Worm (Caenorhabditis elegans) whole organism, young adult: ENCODE measurements around the gene srv-26.

Experiments used
- B0019.2 ChIP-seq: fragments of 200-800 bp; sonication (Bioruptor generic); conservative IDR thresholded peaks from 2 replicates; pipeline ENCODE4 v1.3.6; 2022; ENCODE audit warnings: missing genetic modification reagents, missing genetic modification characterization, missing compliant biosample characterization
- B0261.1 ChIP-seq: sonication (generic microtip); optimal IDR thresholded peaks from 2 replicates; lab custom pipeline; 2016; ENCODE audit warnings: mild to moderate bottlenecking, missing genetic modification characterization, moderate library complexity, missing compliant biosample characterization
- C17E4.6 ChIP-seq: fragments of 200-800 bp; sonication (Bioruptor generic); IDR thresholded peaks from 2 replicates; pipeline ENCODE4 v1.3.6; 2022; ENCODE audit warnings: missing genetic modification reagents, missing genetic modification characterization, missing compliant biosample characterization
- D2030.7 ChIP-seq: fragments of 200-800 bp; sonication (Bioruptor generic); IDR thresholded peaks from 2 replicates; pipeline ENCODE4 v1.3.6; 2022; ENCODE audit warnings: missing genetic modification reagents, missing genetic modification characterization, missing compliant biosample characterization
- F52B5.7 ChIP-seq: sonication (generic microtip); optimal IDR thresholded peaks from 2 replicates; lab custom pipeline; 2016; ENCODE audit warnings: mild to moderate bottlenecking, missing genetic modification characterization, missing compliant biosample characterization
- F57A8.1 ChIP-seq: fragments of 200-800 bp; sonication (Bioruptor generic); optimal IDR thresholded peaks from 2 replicates; lab custom pipeline; 2018; ENCODE audit warnings: mild to moderate bottlenecking, missing genetic modification characterization, moderate library complexity, missing compliant biosample characterization
- F57C9.4 ChIP-seq: sonication (generic microtip); optimal IDR thresholded peaks from 2 replicates; lab custom pipeline; 2017; ENCODE audit warnings: mild to moderate bottlenecking, missing genetic modification characterization, missing compliant biosample characterization
- K11D2.4 ChIP-seq: fragments of 200-800 bp; sonication (Bioruptor generic); IDR thresholded peaks from 2 replicates; pipeline ENCODE4 v1.3.6; 2022; ENCODE audit warnings: missing genetic modification reagents, missing genetic modification characterization, missing compliant biosample characterization
- T07F8.4 ChIP-seq: sonication (generic microtip); optimal IDR thresholded peaks from 2 replicates; lab custom pipeline; 2016; ENCODE audit warnings: mild to moderate bottlenecking, missing genetic modification characterization, moderate library complexity, missing compliant biosample characterization
- Y53G8AR.9 ChIP-seq: fragments of 200-800 bp; sonication (Bioruptor generic); conservative IDR thresholded peaks from 2 replicates; pipeline ENCODE4 v1.3.6; 2022; ENCODE audit warnings: missing genetic modification reagents, missing genetic modification characterization, missing compliant biosample characterization
- bed-2 ChIP-seq: fragments of 200-800 bp; sonication (Bioruptor generic); IDR thresholded peaks from 2 replicates; pipeline ENCODE4 v1.3.6; 2022; ENCODE audit warnings: missing genetic modification reagents, missing genetic modification characterization, missing compliant biosample characterization
- ceh-58 ChIP-seq: fragments of 200-800 bp; sonication (Bioruptor generic); IDR thresholded peaks from 2 replicates; pipeline ENCODE4 v1.3.6; 2022; ENCODE audit warnings: missing genetic modification characterization, missing compliant biosample characterization
- die-1 ChIP-seq: sonication (generic microtip); optimal IDR thresholded peaks from 2 replicates; lab custom pipeline; 2016; ENCODE audit warnings: missing genotype, mild to moderate bottlenecking, missing genetic modification characterization, missing compliant biosample characterization
- egrh-3 ChIP-seq: fragments of 200-800 bp; sonication (Bioruptor generic); IDR thresholded peaks from 2 replicates; pipeline ENCODE4 v1.3.6; 2022; ENCODE audit warnings: missing genetic modification reagents, missing genetic modification characterization, missing compliant biosample characterization
- ets-4 ChIP-seq: fragments of 200-800 bp; sonication (Bioruptor generic); optimal IDR thresholded peaks from 2 replicates; lab custom pipeline; 2018; ENCODE audit warnings: mild to moderate bottlenecking, missing genetic modification characterization, missing compliant biosample characterization
- fkh-3 ChIP-seq: sonication (generic microtip); optimal IDR thresholded peaks from 2 replicates; lab custom pipeline; 2016; ENCODE audit warnings: mild to moderate bottlenecking, missing genetic modification characterization, missing compliant biosample characterization
- hlh-26 ChIP-seq: fragments of 200-800 bp; sonication (Bioruptor generic); conservative IDR thresholded peaks from 2 replicates; pipeline ENCODE4 v1.3.6; 2022; ENCODE audit warnings: missing genetic modification reagents, missing genetic modification characterization, missing compliant biosample characterization
- hmg-1.2 ChIP-seq: fragments of 200-800 bp; sonication (Bioruptor generic); IDR thresholded peaks from 2 replicates; pipeline ENCODE4 v1.3.6; 2022; ENCODE audit warnings: missing genetic modification reagents, missing genetic modification characterization, missing compliant biosample characterization
- hsf-1 ChIP-seq: fragments of 200-800 bp; sonication (Bioruptor generic); IDR thresholded peaks from 2 replicates; pipeline ENCODE4 v1.3.6; 2022; ENCODE audit warnings: missing genetic modification reagents, missing genetic modification characterization, missing compliant biosample characterization
- let-607 ChIP-seq, 2 experiments: fragments of 200-800 bp in 1 of 2; sonication (Bioruptor generic) in 1 of 2; sonication (generic microtip) in 1 of 2; optimal IDR thresholded peaks; 2 replicates each; lab custom pipeline; 2016 to 2018; ENCODE audit warnings: mild to moderate bottlenecking in 2 of 2, missing compliant biosample characterization in 2 of 2, missing genetic modification characterization in 2 of 2, moderate library complexity in 2 of 2, missing genotype in 1 of 2
- lir-1 ChIP-seq: fragments of 200-800 bp; sonication (Bioruptor generic); conservative IDR thresholded peaks from 2 replicates; pipeline ENCODE4 v1.3.6; 2022; ENCODE audit warnings: missing genetic modification reagents, missing genetic modification characterization, missing compliant biosample characterization
- lsy-27 ChIP-seq: sonication (generic microtip); optimal IDR thresholded peaks from 2 replicates; lab custom pipeline; 2017; ENCODE audit warnings: missing genetic modification characterization, mild to moderate bottlenecking, missing compliant biosample characterization, antibody characterized with exemption, missing genotype, borderline replicate concordance; ENCODE audit not compliant: insufficient read depth
- madf-10 ChIP-seq: sonication (generic microtip); optimal IDR thresholded peaks from 2 replicates; lab custom pipeline; 2016; ENCODE audit warnings: mild to moderate bottlenecking, missing genetic modification characterization, missing compliant biosample characterization
- madf-3 ChIP-seq: fragments of 200-800 bp; sonication (Bioruptor generic); IDR thresholded peaks from 2 replicates; pipeline ENCODE4 v1.3.6; 2022; ENCODE audit warnings: missing genetic modification reagents, missing genetic modification characterization, missing compliant biosample characterization
- madf-8 ChIP-seq: fragments of 200-800 bp; sonication (Bioruptor generic); conservative IDR thresholded peaks from 2 replicates; pipeline ENCODE4 v1.3.6; 2022; ENCODE audit warnings: missing genetic modification reagents, missing genetic modification characterization, missing compliant biosample characterization
- mcd-1 ChIP-seq: fragments of 200-800 bp; sonication (Bioruptor generic); IDR thresholded peaks from 2 replicates; pipeline ENCODE4 v1.3.6; 2022; ENCODE audit warnings: missing genetic modification reagents, missing genetic modification characterization, missing compliant biosample characterization
- nfya-2 ChIP-seq: fragments of 200-800 bp; sonication (Bioruptor generic); IDR thresholded peaks from 2 replicates; pipeline ENCODE4 v1.3.6; 2022; ENCODE audit warnings: missing genetic modification reagents, missing genetic modification characterization, missing compliant biosample characterization
- nhr-120 ChIP-seq: fragments of 200-800 bp; sonication (Bioruptor generic); IDR thresholded peaks from 2 replicates; pipeline ENCODE4 v1.3.6; 2022; ENCODE audit warnings: missing genetic modification characterization, missing compliant biosample characterization
- nhr-90 ChIP-seq: sonication (generic microtip); optimal IDR thresholded peaks from 2 replicates; lab custom pipeline; 2016; ENCODE audit warnings: missing genotype, mild to moderate bottlenecking, missing genetic modification characterization, missing compliant biosample characterization
- rcor-1 ChIP-seq: fragments of 200-800 bp; sonication (Bioruptor generic); IDR thresholded peaks from 2 replicates; pipeline ENCODE4 v1.3.6; 2022; ENCODE audit warnings: missing genetic modification reagents, missing genetic modification characterization, missing compliant biosample characterization
- repo-1 ChIP-seq: sonication (generic microtip); optimal IDR thresholded peaks from 2 replicates; lab custom pipeline; 2017; ENCODE audit warnings: mild to moderate bottlenecking, missing genetic modification characterization, missing compliant biosample characterization
- rpc-1 ChIP-seq, 2 experiments: fragments of 150-350 bp in 1 of 2; sonication (generic microtip) in 1 of 2; optimal IDR thresholded peaks; 2 replicates each; lab custom pipeline; 2014 to 2018; ENCODE audit warnings: missing biosample characterization in 1 of 2, missing genetic modification characterization in 1 of 2, missing genetic modification reagents in 1 of 2, missing genotype in 1 of 2
- unc-62 ChIP-seq: fragments of 150-350 bp; optimal IDR thresholded peaks from 2 replicates; lab custom pipeline; 2014; ENCODE audit warnings: missing biosample characterization, missing genetic modification reagents, missing genetic modification characterization
- ztf-22 ChIP-seq: fragments of 200-800 bp; sonication (Bioruptor generic); optimal IDR thresholded peaks from 2 replicates; lab custom pipeline; 2018; ENCODE audit warnings: mild to moderate bottlenecking, missing genetic modification characterization, moderate library complexity, missing compliant biosample characterization
- ztf-28 ChIP-seq: fragments of 200-800 bp; sonication (Bioruptor generic); IDR thresholded peaks from 2 replicates; pipeline ENCODE4 v1.3.6; 2022; ENCODE audit warnings: missing genetic modification reagents, missing genetic modification characterization, missing compliant biosample characterization
- ztf-3 ChIP-seq: fragments of 200-800 bp; sonication (Bioruptor generic); optimal IDR thresholded peaks from 2 replicates; lab custom pipeline; 2018; ENCODE audit warnings: mild to moderate bottlenecking, missing genetic modification characterization, missing compliant biosample characterization

Gene srv-26

DNA sequence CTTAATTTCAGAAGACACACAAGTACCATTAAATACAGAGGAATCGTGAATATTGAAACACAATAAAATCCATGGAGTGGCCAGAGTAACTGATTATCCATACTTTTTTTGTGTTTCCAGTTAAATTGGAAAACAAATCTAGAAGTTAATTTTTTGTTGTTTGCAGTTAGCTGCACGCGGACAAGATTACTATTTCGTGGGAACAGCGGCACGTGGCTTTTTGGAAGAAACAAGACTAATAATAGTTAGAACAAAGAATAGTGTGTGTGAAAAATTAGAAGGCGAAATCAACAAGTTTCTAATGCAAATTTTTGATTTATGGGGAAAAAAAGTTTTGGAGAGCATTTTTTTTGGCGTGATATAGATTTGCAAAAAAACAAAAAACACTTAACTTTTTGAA lies 35.2 kb downstream of the srv-26 start, which contains the start of gene srv-29:
TSS of gene srv-29 (minus strand) at position 101 of the 400 bp plus-strand sequence.
- TF ChIP-seq ztf-3 (GFP tag; lab: Kevin White, UChicago) = no peak
- TF ChIP-seq C17E4.6 = no peak
- TF ChIP-seq nhr-90 (tag; lab: Kevin White, UChicago) = no peak
- no peak for TF ChIP-seq bed-2 (GFP tag; lab: Robert Waterston, UW)
- no peak for TF ChIP-seq madf-10
- no peak for TF ChIP-seq madf-3
- no peak for TF ChIP-seq F52B5.7 (tag; lab: Kevin White, UChicago)
- no peak for TF ChIP-seq ztf-28 (GFP tag; lab: Robert Waterston, UW)
- no peak for TF ChIP-seq lsy-27
- no peak for TF ChIP-seq rcor-1 (GFP tag; lab: Robert Waterston, UW)
- TF ChIP-seq mcd-1 = no peak
- TF ChIP-seq, all 124 proteins: peak for 0

DNA sequence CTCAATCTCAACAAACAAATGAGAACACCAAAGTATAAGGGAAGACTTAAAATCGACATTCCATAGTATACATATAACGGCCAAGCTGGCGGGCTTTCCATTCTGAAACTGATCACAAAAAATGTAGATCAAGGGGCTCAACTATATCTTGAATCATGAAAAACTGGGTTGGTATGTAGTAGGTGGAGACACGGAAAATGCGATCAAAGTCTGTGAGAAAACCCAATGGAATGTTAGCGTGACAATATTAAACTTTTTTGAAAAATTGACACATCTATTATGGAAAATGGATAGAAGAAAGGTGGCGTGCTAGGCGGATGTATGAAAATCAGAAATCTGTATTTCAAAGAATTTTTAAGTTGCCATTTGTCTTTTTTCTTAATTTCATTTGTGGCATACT lies 38.4 kb downstream of the srv-26 start, which contains the start of gene srv-28:
TSS of gene srv-28 (minus strand) at position 101 of the 400 bp plus-strand sequence.
- TF ChIP-seq hsf-1 (GFP tag; lab: Robert Waterston, UW) (no peak), unc-62 (GFP tag; lab: Kevin White, UChicago) (no peak), rpc-1 (optimal IDR thresholded peaks at IDR 0.05; lab: Kevin White, UChicago) (no peak), rpc-1 (tag; optimal IDR thresholded peaks at IDR 0.05; lab: Kevin White, UChicago) (no peak), B0261.1 (tag; lab: Kevin White, UChicago) (no peak), fkh-3 (no peak), nfya-2 (GFP tag; lab: Robert Waterston, UW) (no peak), repo-1 (tag; lab: Kevin White, UChicago) (no peak)

DNA sequence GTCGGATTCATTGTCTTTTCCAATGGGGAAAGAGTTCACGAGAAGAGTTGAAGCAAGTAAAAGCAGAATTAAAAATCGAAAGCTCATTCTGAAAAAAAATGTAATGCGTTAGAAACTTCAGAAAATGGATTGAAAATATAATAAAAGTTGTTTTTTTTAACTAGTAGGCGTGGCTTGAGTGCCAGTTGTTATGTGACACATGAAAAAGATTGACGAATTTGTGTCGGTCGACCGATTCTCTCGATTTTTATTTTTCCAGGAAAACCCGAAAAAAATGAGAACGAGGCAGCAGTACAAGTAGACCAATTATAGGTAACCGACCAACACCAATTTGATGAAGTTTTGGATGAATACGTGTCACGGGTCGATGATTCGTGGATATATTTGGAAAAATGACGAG lies 41.9 kb downstream of the srv-26 start, which contains the start of gene nlp-16:
TSS of gene nlp-16 (minus strand) at position 101 of the 400 bp plus-strand sequence.
- TF ChIP-seq F57C9.4 (no peak), egrh-3 (no peak), F57A8.1 (GFP tag; lab: Kevin White, UChicago) (no peak), Y53G8AR.9 (no peak), bed-2 (GFP tag; lab: Robert Waterston, UW) (no peak), madf-8 (GFP tag; lab: Robert Waterston, UW) (no peak), let-607 (tag; optimal IDR thresholded peaks at IDR 0.05; lab: Kevin White, UChicago) (no peak), die-1 (tag; lab: Kevin White, UChicago) (no peak), D2030.7 (no peak)

DNA sequence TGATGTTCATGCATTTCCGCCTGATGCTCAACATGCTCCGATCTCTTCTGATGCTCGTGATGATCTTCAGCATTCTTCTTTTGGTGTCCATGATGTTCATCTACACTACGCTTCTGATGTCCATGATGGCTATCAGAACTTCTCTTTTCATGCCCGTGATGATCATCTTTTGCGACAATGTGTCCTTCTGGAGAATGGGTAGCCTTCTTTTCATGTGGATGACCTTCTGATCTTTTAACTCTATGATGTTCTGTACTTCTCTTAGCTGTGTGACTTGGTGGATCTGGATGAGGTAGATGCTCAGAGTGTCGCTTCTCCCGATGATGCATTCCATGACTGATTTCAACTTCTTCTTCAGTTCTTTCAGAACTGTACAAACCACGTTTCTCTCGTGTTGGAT lies 42.7 kb downstream of the srv-26 start:
- 0 out of 2 replicates have a peak, but pooled peaks have one; percentile 52 for TF ChIP-seq madf-3
- no peak for TF ChIP-seq ets-4 (GFP tag; lab: Kevin White, UChicago)

DNA sequence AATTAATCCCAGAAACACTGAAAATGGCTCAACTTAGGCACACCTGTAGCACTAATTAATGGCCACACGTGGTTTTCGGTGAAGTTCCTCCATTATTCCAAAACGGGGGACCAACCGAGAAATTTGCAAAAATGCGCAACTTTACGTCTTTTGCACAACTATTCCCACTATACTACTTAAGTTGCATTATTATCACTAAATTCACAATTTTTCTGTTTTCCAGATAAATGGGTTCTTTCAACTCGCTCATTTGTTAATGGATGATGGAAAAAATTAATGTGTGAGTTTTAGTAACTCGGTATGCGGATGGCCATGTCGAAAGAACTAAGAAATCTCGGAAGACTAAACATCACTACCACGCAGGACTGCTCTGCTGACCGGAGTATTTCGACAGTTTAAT lies 47.0 kb downstream of the srv-26 start, which contains the start of gene T13A10.64:
TSS of gene T13A10.64 (plus strand) at position 301 of the 400 bp plus-strand sequence.
- TF ChIP-seq ceh-58 (GFP tag; lab: Robert Waterston, UW) (no peak), B0261.1 (tag; lab: Kevin White, UChicago) (no peak), hmg-1.2 (GFP tag; lab: Robert Waterston, UW) (no peak), ztf-22 (GFP tag; lab: Kevin White, UChicago) (no peak), lir-1 (GFP tag; lab: Robert Waterston, UW) (no peak), nhr-120 (GFP tag; lab: Robert Waterston, UW) (no peak), T07F8.4 (tag; lab: Kevin White, UChicago) (no peak), B0019.2 (GFP tag; lab: Robert Waterston, UW) (no peak), K11D2.4 (GFP tag; lab: Robert Waterston, UW) (no peak), hlh-26 (GFP tag; lab: Robert Waterston, UW) (no peak)
